Fruit fly (Drosophila melanogaster): Measurements from ENCODE around the gene Kul.

Gene Kul

dm6 chr3R:29717519-29717918 is 8.1 kb upstream of the Kul start (continued):
- TF ChIP-seq repo (GFP tag; optimal IDR thresholded peaks at IDR 0.05) (no peak), dmrt99B (tag; optimal IDR thresholded peaks at IDR 0.05) (peak; percentile 74), nmo (GFP tag; optimal IDR thresholded peaks at IDR 0.05) (peak; percentile 25), bab2 (GFP tag; optimal IDR thresholded peaks at IDR 0.05) (peak; percentile 31), CG2712 (tag; optimal IDR thresholded peaks at IDR 0.05) (peak; percentile 38), croc (GFP tag; conservative IDR thresholded peaks at IDR 0.05) (peak; percentile 21; the same call in 1 of the 3 replicates), Sox100B (GFP tag; optimal IDR thresholded peaks at IDR 0.05) (no peak), Ssrp (tag; optimal IDR thresholded peaks at IDR 0.05) (peak; percentile 48), bsh (GFP tag; optimal IDR thresholded peaks at IDR 0.05) (peak in 1 of 2 experiments; percentile 47), otp (GFP tag; IDR thresholded peaks at IDR 0.05) (0 out of 3 replicates have a peak, but pooled peaks have one; percentile 47), pan (optimal IDR thresholded peaks at IDR 0.05) (no peak), pan (GFP tag; optimal IDR thresholded peaks at IDR 0.05 in 1 of 2, IDR thresholded peaks at IDR 0.05 in 1 of 2) (peak in 1 of 2 experiments; percentile 25), CG7271 (tag; optimal IDR thresholded peaks at IDR 0.05) (no peak), CG11504 (tag; optimal IDR thresholded peaks at IDR 0.05) (peak; percentile 55), phol (tag; optimal IDR thresholded peaks at IDR 0.05) (peak; percentile 50), hkb (optimal IDR thresholded peaks at IDR 0.05) (no peak), hkb (GFP tag; IDR thresholded peaks at IDR 0.05) (peak; percentile 35; the same call in 1 of the 2 replicates), shn (GFP tag; optimal IDR thresholded peaks at IDR 0.05) (no peak), Hr51 (GFP tag; optimal IDR thresholded peaks at IDR 0.05) (peak in 1 of 2 experiments; percentile 36), Antp (GFP tag; optimal IDR thresholded peaks at IDR 0.05) (peak; percentile 13), Ptx1 (GFP tag; IDR thresholded peaks at IDR 0.05) (peak; percentile 44), CG3281 (GFP tag; optimal IDR thresholded peaks at IDR 0.05) (no peak), CoRest (tag; optimal IDR thresholded peaks at IDR 0.05) (peak; percentile 6), so (GFP tag; IDR thresholded peaks at IDR 0.05) (peak; percentile 24; the same call in 1 of the 3 replicates), CG1603 (tag; optimal IDR thresholded peaks at IDR 0.05) (peak; percentile 59), Sin3A (optimal IDR thresholded peaks at IDR 0.05) (no peak), da (GFP tag; optimal IDR thresholded peaks at IDR 0.05) (no peak), CG13624 (GFP tag; optimal IDR thresholded peaks at IDR 0.05) (no peak), gem (tag; optimal IDR thresholded peaks at IDR 0.05) (peak; percentile 72), HHEX (GFP tag; optimal IDR thresholded peaks at IDR 0.05) (no peak), Med (GFP tag) (peak; percentile 83), dmrt11E (tag; optimal IDR thresholded peaks at IDR 0.05) (peak; percentile 17), Six4 (GFP tag; optimal IDR thresholded peaks at IDR 0.05) (peak; percentile 5)

- TF ChIP-seq ken (GFP tag; IDR thresholded peaks at IDR 0.05) (peak; percentile 24; the same call in 1 of the 3 replicates), luna (GFP tag; optimal IDR thresholded peaks at IDR 0.05) (no peak), ci (GFP tag; IDR thresholded peaks at IDR 0.05) (peak; percentile 18; the same call in 1 of the 3 replicates), ranshi (GFP tag; IDR thresholded peaks at IDR 0.05) (no peak)
Observed at dm6 chr3R:29718363-29718762, 7.3 kb upstream of the Kul start, which contains the start of gene CG15506. TSS of gene CG15506 (plus strand) at chr3R:29718663.

- no peak for TF ChIP-seq CG5245 (GFP tag; optimal IDR thresholded peaks at IDR 0.05)
- TF ChIP-seq nerfin-2 (GFP tag; IDR thresholded peaks at IDR 0.05; ENCODE audit: partially characterized antibody), result no peak
- no peak for TF ChIP-seq CG13775 (GFP tag; optimal IDR thresholded peaks at IDR 0.05)
- no peak for TF ChIP-seq scrt (GFP tag; optimal IDR thresholded peaks at IDR 0.05)
- no peak for TF ChIP-seq cas (GFP tag; IDR thresholded peaks at IDR 0.05)
- TF ChIP-seq fd3F (GFP tag; optimal IDR thresholded peaks at IDR 0.05), result no peak
- TF ChIP-seq HHEX (GFP tag; optimal IDR thresholded peaks at IDR 0.05), result no peak
- TF ChIP-seq CG6175 (GFP tag; IDR thresholded peaks at IDR 0.05), result no peak
- no peak for TF ChIP-seq CG12299 (tag; optimal IDR thresholded peaks at IDR 0.05)
- no peak for TF ChIP-seq Jarid2 (GFP tag; optimal IDR thresholded peaks at IDR 0.05)
- no peak for TF ChIP-seq crol (GFP tag; IDR thresholded peaks at IDR 0.05)
- no peak for TF ChIP-seq CG10267 (tag; optimal IDR thresholded peaks at IDR 0.05)
- no peak for TF ChIP-seq CG13296 (GFP tag; optimal IDR thresholded peaks at IDR 0.05)
- no peak for TF ChIP-seq onecut (GFP tag; IDR thresholded peaks at IDR 0.05)
- TF ChIP-seq CG2889 (GFP tag; IDR thresholded peaks at IDR 0.05), result no peak
Observed at dm6 chr3R:29722238-29722637, 3.4 kb upstream of the Kul start, which contains the start of gene CG34296. TSS of gene CG34296 (plus strand) at chr3R:29722538.

Measured in whole organism, embryonic.